Fruit fly (Drosophila melanogaster) whole organism, pupa: ENCODE measurements around the gene Lk6.

Source experiments
- CG10348 ChIP-seq: fragments of 200-800 bp; sonication (Bioruptor generic); IDR thresholded peaks from 2 replicates; pipeline ENCODE4 v1.3.6; 2022; ENCODE audit warnings: missing biosample characterization, missing genetic modification characterization
- CG12605 ChIP-seq: fragments of 200-800 bp; sonication (Bioruptor generic); IDR thresholded peaks from 2 replicates; pipeline ENCODE4 v1.3.6; 2022; ENCODE audit warnings: missing biosample characterization, missing genetic modification characterization
- CG15710 ChIP-seq: fragments of 200-800 bp; sonication (Bioruptor generic); optimal IDR thresholded peaks from 2 replicates; lab custom pipeline; 2018; ENCODE audit warnings: missing biosample characterization, mild to moderate bottlenecking, missing genetic modification characterization, moderate library complexity
- CG17806 ChIP-seq: fragments of 200-800 bp; sonication (Bioruptor generic); optimal IDR thresholded peaks from 2 replicates; lab custom pipeline; 2018; ENCODE audit warnings: missing biosample characterization, mild to moderate bottlenecking, missing genetic modification characterization, moderate library complexity
- EcR ChIP-seq: fragments of 200-800 bp; sonication (Bioruptor generic); optimal IDR thresholded peaks from 3 replicates; lab custom pipeline; 2019; ENCODE audit warnings: missing biosample characterization, missing genetic modification characterization, mild to moderate bottlenecking, moderate library complexity, missing genetic modification reagents
- Ets98B ChIP-seq: fragments of 200-800 bp; sonication (Bioruptor generic); IDR thresholded peaks from 2 replicates; pipeline ENCODE4 v1.3.6; 2022; ENCODE audit warnings: missing biosample characterization, missing genetic modification characterization
- Pif1A ChIP-seq: fragments of 200-800 bp; sonication (Bioruptor generic); optimal IDR thresholded peaks from 3 replicates; lab custom pipeline; 2016; ENCODE audit warnings: missing biosample characterization, missing genetic modification characterization
- Snoo ChIP-seq: fragments of 200-800 bp; sonication (Bioruptor generic); optimal IDR thresholded peaks from 3 replicates; lab custom pipeline; 2017; ENCODE audit warnings: missing biosample characterization, mild to moderate bottlenecking, missing genetic modification characterization, inconsistent platforms
- fd96Ca ChIP-seq: fragments of 200-800 bp; sonication (Bioruptor generic); IDR thresholded peaks from 3 replicates; pipeline ENCODE4 v1.3.6; 2022; ENCODE audit warnings: missing biosample characterization, missing genetic modification characterization
- rn ChIP-seq: fragments of 200-800 bp; sonication (Bioruptor generic); IDR thresholded peaks from 2 replicates; pipeline ENCODE4 v1.3.6; 2022; ENCODE audit warnings: missing biosample characterization, missing genetic modification characterization

DNA sequence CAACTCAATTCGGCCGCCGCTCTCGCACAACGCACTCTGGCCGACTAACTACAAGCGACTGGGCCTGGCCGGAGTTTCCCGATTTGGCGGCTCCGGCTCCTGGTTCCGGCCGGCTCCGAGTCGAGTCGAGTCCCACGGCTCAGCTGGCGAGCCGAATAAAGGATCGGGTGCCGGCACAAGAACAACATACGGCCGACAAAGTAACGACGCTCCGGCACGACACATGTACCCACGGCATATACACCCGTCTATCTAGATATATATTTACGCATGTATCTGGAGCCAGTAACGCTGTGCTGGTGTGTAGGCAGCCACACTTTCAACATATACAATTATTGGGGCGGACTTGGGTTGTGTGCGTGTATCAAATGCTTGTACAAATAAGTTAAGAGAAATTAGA is 7.2 kb upstream of the Lk6 start:
- TF ChIP-seq Pif1A (GFP tag; lab: Kevin White, UChicago) (no peak), CG15710 (tag; lab: Kevin White, UChicago) (no peak), CG10348 (GFP tag; lab: Robert Waterston, UW) (no peak), Ets98B (no peak), CG17806 (tag; lab: Kevin White, UChicago) (no peak), fd96Ca (no peak), Snoo (tag; lab: Kevin White, UChicago) (no peak), EcR (no peak), CG12605 (GFP tag; lab: Robert Waterston, UW) (no peak), rn (GFP tag; lab: Robert Waterston, UW) (no peak)
